Fruit fly (Drosophila melanogaster): ENCODE results near the gene Srlp.
A peak's percentile ranks its signal among the peaks of the same experiment; 100 is the strongest.

The Srlp gene

DNA sequence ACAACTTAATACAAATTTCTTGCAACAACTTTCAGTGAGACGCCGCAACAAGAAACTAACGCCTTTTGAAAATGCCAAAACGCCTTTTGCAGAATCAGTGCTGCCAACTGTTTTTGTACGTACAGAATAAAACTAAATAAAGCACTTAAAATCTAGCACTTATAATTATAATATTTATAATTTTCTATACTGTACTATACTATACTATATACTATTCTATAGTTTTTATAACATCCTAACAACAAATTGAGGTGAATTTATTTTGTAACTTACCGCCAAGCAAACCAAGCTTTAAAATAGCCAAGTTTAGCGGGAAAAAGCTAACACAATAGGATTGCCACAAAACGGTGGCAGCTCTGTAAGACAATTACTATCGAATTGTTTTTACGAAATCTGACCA lies at the start of gene Srlp, which contains the start of gene Aos1 (continued):
- TF ChIP-seq CG18619 (GFP tag; optimal IDR thresholded peaks at IDR 0.05) (peak; percentile 26), CG17361 (GFP tag; IDR thresholded peaks at IDR 0.05) (peak; percentile 77), CG17385 (GFP tag; optimal IDR thresholded peaks at IDR 0.05) (peak; percentile 51), Taf1 (GFP tag; IDR thresholded peaks at IDR 0.05) (no peak), zen2 (GFP tag; IDR thresholded peaks at IDR 0.05; ENCODE audit: partially characterized antibody) (no peak), CG16779 (GFP tag; IDR thresholded peaks at IDR 0.05) (no peak), Xrp1 (GFP tag; IDR thresholded peaks at IDR 0.05) (peak; percentile 31; the same call in 1 of the 2 replicates), zen (tag; optimal IDR thresholded peaks at IDR 0.05) (peak; percentile 63), CG13775 (GFP tag; optimal IDR thresholded peaks at IDR 0.05) (peak; percentile 56), lbe (GFP tag; optimal IDR thresholded peaks at IDR 0.05) (peak; percentile 51), CkIIα-i1 (GFP tag; IDR thresholded peaks at IDR 0.05) (no peak), Xbp1 (GFP tag; optimal IDR thresholded peaks at IDR 0.05) (peak; percentile 69), gro (GFP tag; optimal IDR thresholded peaks at IDR 0.05) (no peak), ssp (GFP tag; IDR thresholded peaks at IDR 0.05) (no peak), sug (tag; optimal IDR thresholded peaks at IDR 0.05) (peak; percentile 79), Poxn (GFP tag; IDR thresholded peaks at IDR 0.05) (no peak), Adf1 (GFP tag; IDR thresholded peaks at IDR 0.05) (no peak), CG10462 (GFP tag; optimal IDR thresholded peaks at IDR 0.05) (no peak), stwl (tag; optimal IDR thresholded peaks at IDR 0.05) (peak; percentile 53), abd-A (tag; optimal IDR thresholded peaks at IDR 0.05) (no peak), pzg (GFP tag; optimal IDR thresholded peaks at IDR 0.05) (peak; percentile 57), bowl (GFP tag; IDR thresholded peaks at IDR 0.05) (no peak), C15 (GFP tag; IDR thresholded peaks at IDR 0.05) (no peak), CG9727 (GFP tag; optimal IDR thresholded peaks at IDR 0.05) (peak; percentile 24), CG30020 (tag; optimal IDR thresholded peaks at IDR 0.05) (peak; percentile 74), CG3847 (GFP tag; IDR thresholded peaks at IDR 0.05) (peak; percentile 55; the same call in 1 of the 2 replicates), org-1 (GFP tag; optimal IDR thresholded peaks at IDR 0.05) (no peak), CG12659 (GFP tag; optimal IDR thresholded peaks at IDR 0.05) (peak; percentile 81), CG3407 (GFP tag; optimal IDR thresholded peaks at IDR 0.05) (no peak), danr (GFP tag; IDR thresholded peaks at IDR 0.05) (no peak), dpn (GFP tag; optimal IDR thresholded peaks at IDR 0.05) (peak in 1 of 2 experiments; percentile 45), tup (GFP tag; optimal IDR thresholded peaks at IDR 0.05) (no peak), CG3726 (GFP tag; IDR thresholded peaks at IDR 0.05) (no peak), CG9609 (GFP tag; optimal IDR thresholded peaks at IDR 0.05) (no peak), so (GFP tag; IDR thresholded peaks at IDR 0.05) (no peak), slou (GFP tag; optimal IDR thresholded peaks at IDR 0.05) (peak; percentile 17), YL-1 (GFP tag; optimal IDR thresholded peaks at IDR 0.05) (peak; percentile 63), ewg (GFP tag; optimal IDR thresholded peaks at IDR 0.05) (peak; percentile 1), CG10959 (GFP tag; IDR thresholded peaks at IDR 0.05) (no peak), CG17568 (GFP tag; optimal IDR thresholded peaks at IDR 0.05) (no peak), CG2202 (tag; optimal IDR thresholded peaks at IDR 0.05) (no peak), gem (tag; optimal IDR thresholded peaks at IDR 0.05) (no peak), twi (tag; optimal IDR thresholded peaks at IDR 0.05) (peak; percentile 46), Nf-YC (tag; optimal IDR thresholded peaks at IDR 0.05) (peak; percentile 69), E2f2 (GFP tag; IDR thresholded peaks at IDR 0.05) (peak; percentile 69), seq (GFP tag; IDR thresholded peaks at IDR 0.05) (no peak), CG16815 (GFP tag; optimal IDR thresholded peaks at IDR 0.05) (no peak), CG7556 (GFP tag; optimal IDR thresholded peaks at IDR 0.05) (peak; percentile 40), vfl (GFP tag; optimal IDR thresholded peaks at IDR 0.05) (no peak), CG7963 (GFP tag; IDR thresholded peaks at IDR 0.05; ENCODE audit: partially characterized antibody) (no peak), CG4328 (GFP tag; optimal IDR thresholded peaks at IDR 0.05) (peak; percentile 12), CG14667 (GFP tag; IDR thresholded peaks at IDR 0.05) (0 out of 2 replicates have a peak, but pooled peaks have one; percentile 20)
